Worm (Caenorhabditis elegans) whole organism, mixed stage, embryonic: Measurements from ENCODE around the gene D1044.6.

Source experiments
- blmp-1 ChIP-seq: fragments of 150-350 bp; optimal IDR thresholded peaks from 2 replicates; lab custom pipeline; 2014; ENCODE audit warnings: missing biosample characterization, missing genetic modification characterization
- ces-1 ChIP-seq: fragments of 150-350 bp; optimal IDR thresholded peaks from 2 replicates; lab custom pipeline; 2014; ENCODE audit warnings: missing biosample characterization, missing genetic modification reagents, missing genetic modification characterization
- lin-13 ChIP-seq: fragments of 150-350 bp; optimal IDR thresholded peaks from 2 replicates; lab custom pipeline; 2014; ENCODE audit warnings: missing biosample characterization, missing genetic modification characterization
- lsy-2 ChIP-seq: fragments of 150-350 bp; optimal IDR thresholded peaks from 2 replicates; lab custom pipeline; 2014; ENCODE audit warnings: missing biosample characterization, missing genetic modification characterization
- mep-1 ChIP-seq: fragments of 150-350 bp; optimal IDR thresholded peaks from 2 replicates; lab custom pipeline; 2017; ENCODE audit warnings: missing biosample characterization, missing genetic modification reagents, missing genetic modification characterization, inconsistent platforms
- unc-62 ChIP-seq: fragments of 150-350 bp; optimal IDR thresholded peaks from 2 replicates; lab custom pipeline; 2014; ENCODE audit warnings: missing biosample characterization, missing genetic modification reagents, missing genetic modification characterization
- ztf-11 ChIP-seq: fragments of 150-350 bp; optimal IDR thresholded peaks from 2 replicates; lab custom pipeline; 2014; ENCODE audit warnings: missing biosample characterization, missing genetic modification characterization

ce11 chrIII:5588746-5589145, 45.8 kb upstream of the D1044.6 start:
- TF ChIP-seq mep-1 (no peak), ces-1 (GFP tag; lab: Kevin White, UChicago) (no peak), lsy-2 (tag; lab: Kevin White, UChicago) (no peak), ztf-11 (tag; lab: Kevin White, UChicago) (no peak), lin-13 (tag; lab: Kevin White, UChicago) (no peak), unc-62 (no peak), blmp-1 (tag; lab: Kevin White, UChicago) (no peak)
